Fruit fly (Drosophila melanogaster) whole organism, pupa: Measurements from ENCODE around the gene E2f1.

Experiments
- CG10348 ChIP-seq: fragments of 200-800 bp; sonication (Bioruptor generic); IDR thresholded peaks from 2 replicates; pipeline ENCODE4 v1.3.6; 2022; ENCODE audit warnings: missing biosample characterization, missing genetic modification characterization
- CG12605 ChIP-seq: fragments of 200-800 bp; sonication (Bioruptor generic); IDR thresholded peaks from 2 replicates; pipeline ENCODE4 v1.3.6; 2022; ENCODE audit warnings: missing biosample characterization, missing genetic modification characterization
- CG13204 ChIP-seq: fragments of 200-800 bp; sonication (Bioruptor generic); optimal IDR thresholded peaks from 2 replicates; lab custom pipeline; 2018; ENCODE audit warnings: missing biosample characterization, mild to moderate bottlenecking, missing genetic modification characterization, moderate library complexity
- CG14655 ChIP-seq: fragments of 200-800 bp; sonication (Bioruptor generic); optimal IDR thresholded peaks from 3 replicates; lab custom pipeline; 2017; ENCODE audit warnings: mild to moderate bottlenecking, missing biosample characterization, missing genetic modification reagents, missing genetic modification characterization
- CG15710 ChIP-seq: fragments of 200-800 bp; sonication (Bioruptor generic); optimal IDR thresholded peaks from 2 replicates; lab custom pipeline; 2018; ENCODE audit warnings: missing biosample characterization, mild to moderate bottlenecking, missing genetic modification characterization, moderate library complexity
- CG17806 ChIP-seq: fragments of 200-800 bp; sonication (Bioruptor generic); optimal IDR thresholded peaks from 2 replicates; lab custom pipeline; 2018; ENCODE audit warnings: missing biosample characterization, mild to moderate bottlenecking, missing genetic modification characterization, moderate library complexity
- CG32121 ChIP-seq: fragments of 200-800 bp; sonication (Bioruptor generic); IDR thresholded peaks from 2 replicates; pipeline ENCODE4 v1.3.6; 2022; ENCODE audit warnings: missing biosample characterization, missing genetic modification characterization
- CG34367 ChIP-seq: fragments of 200-800 bp; sonication (Bioruptor generic); optimal IDR thresholded peaks from 2 replicates; lab custom pipeline; 2018; ENCODE audit warnings: missing biosample characterization, mild to moderate bottlenecking, missing genetic modification characterization
- CG4496 ChIP-seq: fragments of 200-800 bp; sonication (Bioruptor generic); IDR thresholded peaks from 3 replicates; pipeline ENCODE4 v1.3.6; 2022; ENCODE audit warnings: missing biosample characterization, missing genetic modification characterization
- CG8159 ChIP-seq: fragments of 200-800 bp; sonication (Bioruptor generic); optimal IDR thresholded peaks from 3 replicates; lab custom pipeline; 2018; ENCODE audit warnings: missing biosample characterization, mild to moderate bottlenecking, missing genetic modification characterization, moderate library complexity
- CG8301 ChIP-seq: fragments of 200-800 bp; sonication (Bioruptor generic); optimal IDR thresholded peaks from 2 replicates; lab custom pipeline; 2018; ENCODE audit warnings: missing biosample characterization, mild to moderate bottlenecking, missing genetic modification characterization
- CG9948 ChIP-seq: fragments of 200-800 bp; sonication (Bioruptor generic); optimal IDR thresholded peaks from 2 replicates; lab custom pipeline; 2018; ENCODE audit warnings: missing biosample characterization, mild to moderate bottlenecking, missing genetic modification characterization, moderate library complexity
- D1 ChIP-seq: fragments of 200-800 bp; sonication (Bioruptor generic); optimal IDR thresholded peaks from 2 replicates; lab custom pipeline; 2018; ENCODE audit warnings: missing biosample characterization, mild to moderate bottlenecking, missing genetic modification characterization, moderate library complexity
- EcR ChIP-seq: fragments of 200-800 bp; sonication (Bioruptor generic); optimal IDR thresholded peaks from 3 replicates; lab custom pipeline; 2019; ENCODE audit warnings: missing biosample characterization, missing genetic modification characterization, mild to moderate bottlenecking, moderate library complexity, missing genetic modification reagents
- Ets98B ChIP-seq: fragments of 200-800 bp; sonication (Bioruptor generic); IDR thresholded peaks from 2 replicates; pipeline ENCODE4 v1.3.6; 2022; ENCODE audit warnings: missing biosample characterization, missing genetic modification characterization
- Pif1A ChIP-seq: fragments of 200-800 bp; sonication (Bioruptor generic); optimal IDR thresholded peaks from 3 replicates; lab custom pipeline; 2016; ENCODE audit warnings: missing biosample characterization, missing genetic modification characterization
- Pif1B ChIP-seq: fragments of 200-800 bp; sonication (Bioruptor generic); optimal IDR thresholded peaks from 3 replicates; lab custom pipeline; 2016; ENCODE audit warnings: missing biosample characterization, missing genetic modification characterization
- Snoo ChIP-seq: fragments of 200-800 bp; sonication (Bioruptor generic); optimal IDR thresholded peaks from 3 replicates; lab custom pipeline; 2017; ENCODE audit warnings: missing biosample characterization, mild to moderate bottlenecking, missing genetic modification characterization, inconsistent platforms
- fd96Ca ChIP-seq: fragments of 200-800 bp; sonication (Bioruptor generic); IDR thresholded peaks from 3 replicates; pipeline ENCODE4 v1.3.6; 2022; ENCODE audit warnings: missing biosample characterization, missing genetic modification characterization
- gl ChIP-seq: fragments of 200-800 bp; sonication (Bioruptor generic); optimal IDR thresholded peaks from 2 replicates; lab custom pipeline; 2018; ENCODE audit warnings: missing biosample characterization, mild to moderate bottlenecking, missing genetic modification characterization
- rn ChIP-seq: fragments of 200-800 bp; sonication (Bioruptor generic); IDR thresholded peaks from 2 replicates; pipeline ENCODE4 v1.3.6; 2022; ENCODE audit warnings: missing biosample characterization, missing genetic modification characterization

E2f1 gene

DNA sequence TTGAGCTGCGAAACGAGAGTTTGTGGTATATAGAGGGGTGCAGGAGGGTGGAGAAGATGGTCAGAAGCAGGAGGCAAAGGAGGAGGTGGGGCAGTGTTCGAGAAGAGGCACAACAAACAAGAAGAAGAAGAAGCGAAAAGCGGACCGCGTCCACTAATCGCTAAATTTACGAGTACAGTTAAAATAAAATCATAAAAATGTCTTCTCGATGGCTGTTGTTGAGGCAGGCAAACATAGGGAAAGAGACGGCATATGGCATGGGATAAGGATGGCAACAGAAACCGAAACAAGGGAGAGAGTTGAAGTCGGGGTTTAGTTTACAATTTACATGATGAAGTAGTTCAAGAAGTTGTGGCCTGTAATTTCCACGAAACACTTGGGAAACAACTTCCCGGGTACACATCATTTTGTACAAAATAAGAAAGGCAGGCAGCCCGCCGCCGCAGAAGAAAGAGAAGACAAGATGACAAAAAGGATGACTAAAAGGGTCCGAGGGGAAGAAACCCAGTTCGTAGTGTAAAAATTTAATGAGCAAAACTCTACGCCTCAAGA, 49.0 kb downstream of the E2f1 start:
- TF ChIP-seq EcR (peak; percentile 33), CG14655 (GFP tag; lab: Kevin White, UChicago) (no peak)

DNA sequence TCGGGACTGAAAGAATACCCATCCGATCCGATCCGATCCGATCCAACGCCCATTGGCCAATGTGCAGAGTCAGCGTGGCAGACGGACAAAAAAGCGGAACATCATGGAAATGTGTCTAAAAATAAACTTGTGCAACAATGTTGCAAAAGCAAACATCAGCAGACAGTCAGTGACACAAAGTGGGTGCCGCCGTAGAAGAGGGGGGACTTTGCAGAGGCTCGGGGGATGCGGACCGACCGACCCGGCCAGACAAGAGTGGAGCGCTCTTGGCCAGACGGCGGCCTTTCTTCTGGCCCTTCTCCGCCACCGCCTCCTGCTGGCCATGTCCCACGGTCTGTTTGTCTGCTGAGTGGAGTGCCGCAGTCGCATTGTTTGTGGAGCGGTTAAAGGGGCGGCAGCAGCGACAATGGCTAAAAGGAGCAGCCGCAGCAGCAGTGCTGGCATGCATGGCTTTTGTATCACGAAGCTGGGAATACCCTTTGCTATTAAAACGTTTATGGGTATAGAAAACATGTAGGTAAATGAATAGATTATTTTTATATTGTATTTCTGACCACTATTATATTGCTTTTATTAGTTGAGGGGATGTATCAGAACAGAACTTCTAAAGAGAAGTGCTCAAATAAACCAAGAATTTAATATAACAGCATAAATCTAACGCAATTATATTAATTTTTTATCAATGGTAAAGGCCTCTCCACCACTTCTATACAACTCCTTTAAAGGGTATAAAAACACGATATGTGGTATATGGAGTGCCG, 52.2 kb downstream of the E2f1 start:
- TF ChIP-seq Pif1B (GFP tag; lab: Kevin White, UChicago) (peak; percentile 64), CG10348 (GFP tag; lab: Robert Waterston, UW) (no peak), CG8301 (tag; lab: Kevin White, UChicago) (peak; percentile 59), CG32121 (GFP tag; lab: Robert Waterston, UW) (no peak), CG13204 (GFP tag; lab: Kevin White, UChicago) (peak; percentile 100), Snoo (tag; lab: Kevin White, UChicago) (peak; percentile 88), CG14655 (GFP tag; lab: Kevin White, UChicago) (peak; percentile 71), EcR (peak; percentile 91), CG12605 (GFP tag; lab: Robert Waterston, UW) (no peak), CG34367 (tag; lab: Kevin White, UChicago) (peak; percentile 68), fd96Ca (GFP tag; lab: Robert Waterston, UW) (no peak), CG17806 (tag; lab: Kevin White, UChicago) (peak; percentile 76), D1 (tag; lab: Kevin White, UChicago) (peak; percentile 75), CG8159 (tag; lab: Kevin White, UChicago) (peak; percentile 86), Pif1A (GFP tag; lab: Kevin White, UChicago) (peak; percentile 81), CG15710 (tag; lab: Kevin White, UChicago) (peak; percentile 76), rn (no peak), CG9948 (tag; lab: Kevin White, UChicago) (peak; percentile 81), Ets98B (GFP tag; lab: Robert Waterston, UW) (no peak)

DNA sequence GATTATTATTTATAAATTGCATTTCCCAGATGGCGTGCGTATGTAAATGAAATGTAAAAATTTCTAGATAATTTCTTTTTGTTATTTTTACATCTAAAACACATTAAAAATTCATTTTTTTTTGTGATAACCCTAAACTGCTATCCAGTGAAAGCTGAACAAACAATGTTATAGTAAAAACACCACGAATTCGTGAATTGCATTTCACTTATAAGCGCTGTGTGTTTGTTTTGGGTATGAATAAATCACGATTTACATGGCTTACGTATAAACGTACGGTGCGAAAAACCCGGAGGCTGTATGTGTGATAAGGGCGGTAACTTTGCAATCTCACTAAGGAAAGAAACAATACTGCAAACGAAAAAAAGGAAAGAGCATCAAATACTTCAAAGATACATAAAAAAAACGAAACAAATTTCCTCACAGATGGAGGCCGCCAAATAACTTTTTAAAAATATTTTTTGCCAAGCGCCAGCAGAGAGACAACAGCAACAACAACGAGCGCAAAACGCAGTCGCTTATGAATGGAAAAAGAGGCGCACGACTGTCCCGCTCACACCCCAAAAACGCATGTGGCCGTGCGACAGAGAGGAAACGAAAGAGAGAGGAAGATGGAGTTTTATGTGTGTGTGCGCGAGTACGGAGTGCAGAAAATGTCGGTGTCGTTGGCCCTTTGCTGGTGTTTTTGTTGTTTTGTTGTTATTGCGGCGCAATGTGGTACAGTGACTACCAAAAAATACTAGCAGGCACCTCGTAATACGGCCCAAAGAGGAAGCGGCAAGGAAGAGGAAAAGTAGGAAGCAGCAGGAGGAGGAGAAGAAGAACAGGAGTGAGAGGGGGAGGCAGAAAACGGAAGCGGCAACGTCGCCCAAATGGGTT, 54.2 kb downstream of the E2f1 start:
- TF ChIP-seq Ets98B (GFP tag; lab: Robert Waterston, UW) (no peak), CG12605 (GFP tag; lab: Robert Waterston, UW) (no peak), CG4496 (GFP tag; lab: Robert Waterston, UW) (no peak), CG32121 (GFP tag; lab: Robert Waterston, UW) (no peak), CG17806 (tag; lab: Kevin White, UChicago) (no peak), fd96Ca (GFP tag; lab: Robert Waterston, UW) (no peak), rn (no peak), Pif1A (GFP tag; lab: Kevin White, UChicago) (no peak), Snoo (tag; lab: Kevin White, UChicago) (peak; percentile 53), gl (tag; lab: Kevin White, UChicago) (peak; percentile 16), EcR (peak; percentile 99), CG10348 (GFP tag; lab: Robert Waterston, UW) (no peak), CG13204 (GFP tag; lab: Kevin White, UChicago) (peak; percentile 93), CG8159 (tag; lab: Kevin White, UChicago) (peak; percentile 14), CG14655 (GFP tag; lab: Kevin White, UChicago) (peak; percentile 28), CG8301 (tag; lab: Kevin White, UChicago) (no peak), CG34367 (tag; lab: Kevin White, UChicago) (no peak), CG9948 (tag; lab: Kevin White, UChicago) (no peak), D1 (tag; lab: Kevin White, UChicago) (no peak), CG15710 (tag; lab: Kevin White, UChicago) (no peak), Pif1B (GFP tag; lab: Kevin White, UChicago) (no peak)
- TF ChIP-seq, all 21 proteins: peak for 6

DNA sequence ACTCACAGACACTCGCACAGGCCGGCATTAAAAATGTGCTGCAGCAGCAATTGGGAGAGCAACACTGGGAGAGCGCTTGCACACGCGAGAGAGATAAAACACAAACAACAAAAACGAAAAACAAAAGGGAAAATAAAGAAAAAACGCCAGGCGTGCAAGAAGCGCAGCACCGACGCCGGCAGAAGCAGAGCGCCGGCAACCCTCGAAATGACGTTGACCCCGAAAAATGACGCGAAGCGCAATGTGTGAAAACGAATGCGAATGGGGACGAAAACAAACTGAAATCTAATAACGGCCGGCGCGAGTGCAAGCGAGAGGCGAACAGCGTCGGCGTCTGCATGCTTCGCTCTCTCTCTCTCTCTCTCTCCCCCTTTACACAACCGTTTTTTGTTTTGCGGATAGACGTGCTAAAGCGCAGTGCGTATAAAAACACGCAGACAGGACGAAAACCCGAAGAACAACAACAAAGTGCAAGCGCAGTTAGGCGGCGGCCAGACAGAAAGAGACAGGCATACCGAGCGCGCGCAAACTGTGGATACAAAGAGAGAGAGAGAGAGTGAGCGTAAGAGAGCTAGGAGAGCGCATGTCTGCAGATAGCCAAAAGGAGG, 55.3 kb downstream of the E2f1 start:
- TF ChIP-seq CG9948 (tag; lab: Kevin White, UChicago) (peak; percentile 71), rn (no peak), Pif1B (GFP tag; lab: Kevin White, UChicago) (peak; percentile 88), D1 (tag; lab: Kevin White, UChicago) (peak; percentile 1), Pif1A (GFP tag; lab: Kevin White, UChicago) (peak; percentile 88), gl (tag; lab: Kevin White, UChicago) (peak; percentile 99), CG4496 (GFP tag; lab: Robert Waterston, UW) (no peak), fd96Ca (GFP tag; lab: Robert Waterston, UW) (no peak), EcR (peak; percentile 100), CG15710 (tag; lab: Kevin White, UChicago) (peak; percentile 91), Snoo (tag; lab: Kevin White, UChicago) (peak; percentile 88), CG14655 (GFP tag; lab: Kevin White, UChicago) (peak; percentile 84), CG13204 (GFP tag; lab: Kevin White, UChicago) (peak; percentile 98), CG10348 (GFP tag; lab: Robert Waterston, UW) (no peak), CG32121 (GFP tag; lab: Robert Waterston, UW) (no peak), CG8159 (tag; lab: Kevin White, UChicago) (peak; percentile 84), CG12605 (GFP tag; lab: Robert Waterston, UW) (no peak), CG17806 (tag; lab: Kevin White, UChicago) (peak; percentile 80), Ets98B (GFP tag; lab: Robert Waterston, UW) (no peak), CG8301 (tag; lab: Kevin White, UChicago) (peak; percentile 81), CG34367 (tag; lab: Kevin White, UChicago) (peak; percentile 90)
- TF ChIP-seq, all 21 proteins: peak for 14
